Worm (Caenorhabditis elegans) whole organism, dauer: ENCODE results near the gene natc-2.

Source experiments
- unc-62 ChIP-seq: sonication (generic microtip); optimal IDR thresholded peaks from 2 replicates; lab custom pipeline; 2017; ENCODE audit warnings: missing biosample characterization, missing genetic modification reagents, missing genetic modification characterization

Gene natc-2

ce11 chrV:5273770-5274169, at the start of gene natc-2:
Gene natc-2, plus strand, starts transcription at chrV:5274070.
- TF ChIP-seq unc-62 (GFP tag; lab: Kevin White, UChicago), result no peak

ce11 chrV:5225660-5226059, 48.2 kb upstream of the natc-2 start:
- TF ChIP-seq unc-62 (GFP tag; lab: Kevin White, UChicago), result no peak

DNA sequence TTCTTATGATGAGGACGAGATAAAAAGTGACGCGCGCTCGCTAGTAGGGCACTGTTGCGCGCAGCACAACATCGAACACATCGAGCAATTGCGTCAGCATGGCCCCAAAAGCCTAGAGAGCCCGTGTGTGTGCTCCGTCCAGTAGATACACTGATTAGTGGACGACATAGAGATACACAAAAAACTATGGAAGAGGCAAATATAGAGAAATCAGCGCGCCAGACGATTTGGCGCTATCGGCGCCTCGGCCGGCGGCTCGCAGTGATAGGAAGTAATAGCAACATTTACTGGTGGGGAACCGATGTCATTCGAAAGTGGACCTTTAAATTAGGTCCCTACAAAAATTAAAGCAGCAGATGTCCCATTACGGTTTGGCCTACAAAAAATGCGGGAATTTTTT, 45.4 kb upstream of the natc-2 start:
- TF ChIP-seq unc-62 (GFP tag; lab: Kevin White, UChicago), result no peak

ce11 chrV:5233777-5234176, 40.1 kb upstream of the natc-2 start, which contains the start of gene cest-32:
Gene cest-32, minus strand, starts transcription at chrV:5233891.
- TF ChIP-seq unc-62 (GFP tag; lab: Kevin White, UChicago), result no peak

DNA sequence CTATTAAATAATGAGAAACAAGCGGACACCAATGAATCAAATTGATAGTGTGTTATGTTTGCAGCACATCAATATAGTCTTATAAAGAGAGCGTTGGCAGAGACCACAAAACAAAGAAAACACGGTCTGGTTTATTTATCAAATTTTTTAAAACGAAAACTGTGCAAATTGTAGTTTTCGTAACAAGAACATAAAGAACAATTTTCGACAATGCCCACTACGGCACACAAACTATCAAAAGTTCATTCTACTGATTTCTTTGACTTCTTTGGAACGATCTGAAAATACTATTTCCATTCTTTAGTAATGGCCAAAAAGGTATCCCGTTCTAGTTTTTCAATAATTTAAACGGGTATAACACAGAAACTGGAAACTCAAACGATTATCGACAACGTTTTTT, 36.8 kb upstream of the natc-2 start, which contains the start of gene cest-35.2:
Gene cest-35.2, minus strand, starts transcription at position 101 of the 400 bp plus-strand sequence.
- TF ChIP-seq unc-62 (GFP tag; lab: Kevin White, UChicago), result no peak

DNA sequence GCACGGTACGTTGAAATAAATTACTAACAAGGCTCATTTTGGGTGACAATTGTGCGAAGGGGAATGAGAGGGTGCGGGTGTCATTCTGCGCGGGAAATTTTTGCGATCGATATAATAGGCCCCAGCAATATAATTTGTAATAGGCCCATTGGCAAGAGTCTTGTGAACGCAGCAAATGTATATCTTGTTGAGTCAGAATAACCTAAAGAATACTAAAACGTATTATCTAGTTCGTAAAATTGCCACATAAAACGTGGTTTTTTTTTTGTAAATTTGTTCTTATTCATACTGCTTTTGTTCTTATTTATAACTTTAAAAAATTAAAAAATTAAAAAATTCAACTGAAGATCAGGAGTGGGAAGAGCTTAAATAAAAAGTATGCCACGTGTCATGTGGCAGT, 34.5 kb upstream of the natc-2 start, which contains the start of gene C52A10.3:
Gene C52A10.3, minus strand, starts transcription at position 101 of the 400 bp plus-strand sequence.
- TF ChIP-seq unc-62 (GFP tag; lab: Kevin White, UChicago), result no peak

ce11 chrV:5239903-5240302, 34.0 kb upstream of the natc-2 start, which contains the start of gene B0238.15:
Gene B0238.15, plus strand, starts transcription at chrV:5240203.
- no peak for TF ChIP-seq unc-62 (GFP tag; lab: Kevin White, UChicago)

DNA sequence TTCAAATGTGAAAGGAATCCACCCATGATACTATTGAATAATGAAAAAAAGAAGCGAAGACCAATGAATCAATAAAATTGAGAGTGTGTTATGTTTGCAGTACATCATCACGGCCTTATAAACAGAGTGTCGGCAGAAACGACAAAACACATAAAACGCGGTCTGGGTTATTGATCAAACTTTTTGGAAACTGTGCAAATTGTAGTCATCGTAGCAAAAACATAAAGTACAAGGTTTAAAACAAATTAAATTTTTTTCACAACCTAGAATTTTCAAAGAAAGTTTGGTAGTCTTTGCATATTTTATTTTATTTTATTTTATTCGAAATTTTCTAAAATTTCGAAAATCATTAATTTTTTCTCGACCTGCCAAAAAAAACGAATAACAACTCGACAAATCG, 30.8 kb upstream of the natc-2 start, which contains the start of gene cest-35.1:
Gene cest-35.1, minus strand, starts transcription at position 101 of the 400 bp plus-strand sequence.
- TF ChIP-seq unc-62 (GFP tag; lab: Kevin White, UChicago), result no peak

DNA sequence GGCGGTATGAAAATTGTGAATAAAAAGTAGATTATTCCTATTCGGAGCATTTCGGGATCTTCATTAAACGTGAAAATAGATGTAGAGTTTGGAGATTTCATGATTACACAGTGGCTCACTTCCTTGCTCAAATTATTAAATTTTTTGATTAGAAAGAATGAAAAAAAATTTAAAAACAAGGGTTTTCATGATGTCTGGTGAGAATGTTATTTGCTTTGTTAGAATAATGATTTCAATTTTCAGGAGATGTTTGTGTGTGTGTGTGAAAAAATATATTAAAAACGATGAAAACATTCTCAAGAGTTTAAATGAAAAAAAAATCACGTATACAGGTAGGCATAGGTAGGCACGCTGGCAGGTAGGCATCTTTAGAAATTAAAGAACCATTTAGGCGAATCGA, 21.9 kb upstream of the natc-2 start, which contains the start of gene srt-68:
Gene srt-68, minus strand, starts transcription at position 101 of the 400 bp plus-strand sequence.
- TF ChIP-seq unc-62 (GFP tag; lab: Kevin White, UChicago), result no peak

ce11 chrV:5257358-5257757, 16.5 kb upstream of the natc-2 start, which contains the start of gene srt-67:
Gene srt-67, minus strand, starts transcription at chrV:5257458.
- no peak for TF ChIP-seq unc-62 (GFP tag; lab: Kevin White, UChicago)

DNA sequence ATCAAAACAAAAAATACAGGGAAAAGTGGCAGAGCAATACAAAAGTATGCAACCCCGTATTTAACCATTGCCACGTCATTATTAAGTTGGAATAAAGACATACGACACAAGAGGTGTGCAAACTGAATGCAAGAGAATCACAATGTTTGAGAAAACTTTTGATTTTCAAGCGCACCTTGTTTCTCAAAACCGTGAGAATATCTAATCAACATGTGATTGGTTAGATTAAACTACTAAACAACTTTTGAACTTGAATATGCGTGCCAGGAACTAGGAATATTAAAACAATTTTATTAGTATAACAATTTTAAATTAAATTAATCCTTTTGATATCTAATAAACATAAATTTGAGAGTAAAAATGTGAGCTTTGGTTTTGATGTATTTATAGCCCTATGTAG, 14.4 kb upstream of the natc-2 start, which contains the start of gene srt-70:
Gene srt-70, minus strand, starts transcription at position 101 of the 400 bp plus-strand sequence.
- no peak for TF ChIP-seq unc-62 (GFP tag; lab: Kevin White, UChicago)

DNA sequence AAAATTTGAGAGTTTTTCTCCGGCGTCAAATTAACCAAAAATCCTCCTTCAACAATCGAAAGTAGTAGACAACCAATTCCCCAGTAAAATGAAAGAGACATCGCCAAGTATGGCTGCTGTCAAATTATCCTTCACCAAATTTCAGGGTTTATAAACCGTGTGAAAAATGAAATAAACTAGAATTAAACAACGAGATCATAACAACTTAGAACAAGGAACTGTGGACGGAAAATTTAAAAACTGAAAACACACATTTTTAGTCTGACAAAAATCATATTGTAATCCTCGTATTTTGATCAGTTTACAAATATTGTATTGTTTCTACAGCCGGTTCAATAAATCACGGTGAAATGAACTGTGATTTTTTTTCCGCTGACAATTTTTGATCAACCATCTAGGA, 10.9 kb upstream of the natc-2 start, which contains the start of gene cest-30:
Gene cest-30, minus strand, starts transcription at position 101 of the 400 bp plus-strand sequence.
- no peak for TF ChIP-seq unc-62 (GFP tag; lab: Kevin White, UChicago)

- TF ChIP-seq unc-62 (GFP tag; lab: Kevin White, UChicago), result no peak
Measured at ce11 chrV:5265581-5265980, 8.3 kb upstream of the natc-2 start, which contains the start of the genes srt-69 and B0238.12. Gene srt-69, minus strand, starts transcription at chrV:5265681. Gene B0238.12, plus strand, starts transcription at chrV:5265844.

ce11 chrV:5269024-5269535, 4.8 kb upstream of the natc-2 start, which contains the start of gene penr-1:
Gene penr-1, plus strand, starts transcription at chrV:5269485.
- TF ChIP-seq unc-62 (GFP tag; lab: Kevin White, UChicago), result no peak

DNA sequence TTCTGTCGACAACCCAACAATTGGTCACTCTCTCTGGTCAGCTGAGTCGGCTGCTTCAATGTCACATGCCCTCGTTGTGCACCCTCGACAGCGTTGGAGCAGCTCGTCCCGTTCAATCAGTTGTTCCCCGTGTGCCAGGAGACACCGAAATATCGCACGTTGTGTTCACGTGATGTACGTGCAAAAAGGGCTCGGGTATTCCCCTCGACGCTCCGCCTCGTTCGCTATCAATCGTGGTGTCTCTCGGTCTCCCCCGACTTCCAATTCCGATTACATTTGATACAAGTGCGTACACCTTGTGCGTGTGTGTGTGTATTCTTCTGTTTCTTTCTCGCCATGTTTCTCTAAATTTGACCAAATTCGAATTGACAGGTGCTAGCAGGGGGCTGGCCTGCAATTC, 2.4 kb upstream of the natc-2 start:
- TF ChIP-seq unc-62 (GFP tag; lab: Kevin White, UChicago), result no peak

DNA sequence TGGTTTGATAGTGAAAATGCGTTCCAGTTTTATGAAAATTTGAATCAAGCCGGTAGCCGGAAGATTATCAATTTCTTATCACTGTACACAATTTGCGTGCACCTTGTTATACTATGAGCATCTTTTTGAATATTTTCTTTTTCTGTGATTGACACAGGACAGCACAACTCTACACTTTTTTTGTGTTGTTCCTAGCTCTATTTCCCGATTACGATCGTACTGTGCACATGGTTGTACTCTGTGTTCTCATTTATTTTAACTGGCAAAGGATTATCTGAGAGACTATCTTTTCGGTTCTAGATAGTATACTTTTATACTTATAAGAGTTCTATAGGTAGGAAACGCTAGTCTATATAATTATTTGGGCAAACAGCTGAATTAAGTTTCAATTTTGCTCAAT, 1.8 kb upstream of the natc-2 start:
- TF ChIP-seq unc-62 (GFP tag; lab: Kevin White, UChicago), result no peak

- TF ChIP-seq unc-62 (GFP tag; lab: Kevin White, UChicago), result no peak
Measured at ce11 chrV:5272619-5273074, 1.2 kb upstream of the natc-2 start.
